Worm (Caenorhabditis elegans): ENCODE measurements around the gene srg-39.

ce11 chrV:11131801-11132200 lies 20.4 kb downstream of the srg-39 start:
- TF ChIP-seq elt-3 (tag; optimal IDR thresholded peaks at IDR 0.05) (no peak), nhr-77 (tag; optimal IDR thresholded peaks at IDR 0.05) (no peak), mdl-1 (tag; optimal IDR thresholded peaks at IDR 0.05) (no peak), nhr-237 (tag; optimal IDR thresholded peaks at IDR 0.05) (no peak)

All from whole organism, L2 larva.